Fruit fly (Drosophila melanogaster) whole organism, wandering third instar larva: ENCODE measurements around the gene CG31038.

Experiments
- Abd-B ChIP-seq: fragments of >200 bp; optimal IDR thresholded peaks from 2 replicates; lab custom pipeline; 2017; ENCODE audit warnings: missing biosample characterization, missing genetic modification characterization
- CG32264 ChIP-seq: fragments of 200-800 bp; sonication (Bioruptor generic); optimal IDR thresholded peaks from 2 replicates; lab custom pipeline; 2016; ENCODE audit warnings: missing biosample characterization, missing genetic modification characterization
- CG9705 ChIP-seq: fragments of 200-800 bp; sonication (Bioruptor generic); optimal IDR thresholded peaks from 2 replicates; lab custom pipeline; 2018; ENCODE audit warnings: missing biosample characterization, mild to moderate bottlenecking, missing genetic modification characterization
- CrebA ChIP-seq: fragments of 200-800 bp; sonication (Bioruptor generic); optimal IDR thresholded peaks from 2 replicates; lab custom pipeline; 2016; ENCODE audit warnings: missing biosample characterization, mild to moderate bottlenecking, missing genetic modification characterization, borderline replicate concordance
- Dfd ChIP-seq: fragments of >200 bp; optimal IDR thresholded peaks from 2 replicates; lab custom pipeline; 2017; ENCODE audit warnings: missing biosample characterization, missing genetic modification characterization
- Dif ChIP-seq: fragments of 200-275, 200-300 bp; sonication (Bioruptor generic); optimal IDR thresholded peaks from 2 replicates; lab custom pipeline; 2018; ENCODE audit warnings: missing biosample characterization, missing genetic modification characterization; ENCODE audit not compliant: partially characterized antibody
- GATAd ChIP-seq: sonication (Bioruptor generic); optimal IDR thresholded peaks from 2 replicates; lab custom pipeline; 2016; ENCODE audit warnings: missing biosample characterization, missing genetic modification characterization
- HLH106 ChIP-seq: fragments of 200-800 bp; optimal IDR thresholded peaks from 3 replicates; lab custom pipeline; 2019; ENCODE audit warnings: missing biosample characterization, mild to moderate bottlenecking, missing genetic modification characterization, moderate library complexity
- Hnf4 ChIP-seq: fragments of 200-800 bp; sonication (Bioruptor generic); optimal IDR thresholded peaks from 2 replicates; lab custom pipeline; 2016; ENCODE audit warnings: missing biosample characterization, mild to moderate bottlenecking, missing genetic modification characterization
- Hr78 ChIP-seq: fragments of >200 bp; optimal IDR thresholded peaks from 2 replicates; lab custom pipeline; 2017; ENCODE audit warnings: missing biosample characterization, missing genetic modification characterization
- Hr83 ChIP-seq: fragments of 200-300 bp; sonication (Bioruptor generic); optimal IDR thresholded peaks from 2 replicates; lab custom pipeline; 2016; ENCODE audit warnings: missing biosample characterization, mild to moderate bottlenecking, missing genetic modification characterization, moderate library complexity; ENCODE audit not compliant: poor library complexity, severe bottlenecking
- Jra ChIP-seq: sonication (Bioruptor generic); optimal IDR thresholded peaks from 2 replicates; lab custom pipeline; 2016; ENCODE audit warnings: missing biosample characterization, missing genetic modification characterization
- Mio ChIP-seq: sonication (Bioruptor generic); optimal IDR thresholded peaks from 2 replicates; lab custom pipeline; 2016; ENCODE audit warnings: missing biosample characterization, missing genetic modification characterization
- Myc ChIP-seq: fragments of >200 bp; optimal IDR thresholded peaks from 2 replicates; lab custom pipeline; 2017
- N ChIP-seq: fragments of >200 bp; optimal IDR thresholded peaks from 2 replicates; lab custom pipeline; 2018; ENCODE audit warnings: missing biosample characterization, missing external identifiers, missing genetic modification characterization
- OdsH ChIP-seq: fragments of 200-800 bp; sonication (Bioruptor generic); optimal IDR thresholded peaks from 2 replicates; lab custom pipeline; 2016; ENCODE audit warnings: missing biosample characterization, mild to moderate bottlenecking, missing genetic modification characterization
- Rel ChIP-seq, 2 experiments: fragments of 200-800 bp; sonication (Bioruptor generic) in 1 of 2; optimal IDR thresholded peaks; 2 replicates in 1 of 2; 3 replicates in 1 of 2; lab custom pipeline; 2016 to 2019; ENCODE audit warnings: mild to moderate bottlenecking in 2 of 2, missing biosample characterization in 2 of 2, missing genetic modification characterization in 2 of 2, moderate library complexity in 1 of 2
- Sp1 ChIP-seq: fragments of 200-800 bp; sonication (Bioruptor generic); optimal IDR thresholded peaks from 3 replicates; lab custom pipeline; 2019; ENCODE audit warnings: missing biosample characterization, mild to moderate bottlenecking, missing genetic modification characterization, moderate library complexity
- Vsx2 ChIP-seq: fragments of 200-300, 225-300 bp; sonication (Bioruptor generic); optimal IDR thresholded peaks from 2 replicates; lab custom pipeline; 2018; ENCODE audit warnings: missing biosample characterization, missing genetic modification characterization; ENCODE audit not compliant: partially characterized antibody
- br ChIP-seq: fragments of 200-800 bp; sonication (Bioruptor generic); optimal IDR thresholded peaks from 2 replicates; lab custom pipeline; 2016; ENCODE audit warnings: missing biosample characterization, missing genetic modification characterization
- brk ChIP-seq: fragments of 200-800 bp; sonication (Bioruptor generic); optimal IDR thresholded peaks from 2 replicates; lab custom pipeline; 2016; ENCODE audit warnings: missing biosample characterization, mild to moderate bottlenecking, missing genetic modification characterization
- dl ChIP-seq, 2 experiments: fragments of 175-275, 200-275 bp in 1 of 2; fragments of 200-275 bp in 1 of 2; sonication (Bioruptor generic); optimal IDR thresholded peaks; lab custom pipeline; 2018; ENCODE audit warnings: mild to moderate bottlenecking in 2 of 2, missing biosample characterization in 2 of 2, missing genetic modification characterization in 2 of 2, moderate library complexity in 2 of 2; ENCODE audit not compliant: partially characterized antibody in 2 of 2, insufficient read depth in 1 of 2
- dmrt93B ChIP-seq: fragments of 200-800 bp; sonication (Bioruptor generic); optimal IDR thresholded peaks from 2 replicates; lab custom pipeline; 2018; ENCODE audit warnings: missing biosample characterization, mild to moderate bottlenecking, missing genetic modification characterization
- dsf ChIP-seq: sonication (Bioruptor generic); optimal IDR thresholded peaks from 2 replicates; lab custom pipeline; 2016; ENCODE audit warnings: missing biosample characterization, missing genetic modification characterization, borderline replicate concordance
- ey ChIP-seq: fragments of 200-800 bp; sonication (Bioruptor generic); optimal IDR thresholded peaks from 2 replicates; lab custom pipeline; 2016; ENCODE audit warnings: missing biosample characterization, missing genetic modification characterization
- foxo ChIP-seq, 2 experiments: fragments of 200-800 bp; sonication (Bioruptor generic); optimal IDR thresholded peaks; 2 replicates in 1 of 2; 3 replicates in 1 of 2; lab custom pipeline; 2016 to 2017; ENCODE audit warnings: missing biosample characterization in 2 of 2, missing genetic modification characterization in 2 of 2
- fru ChIP-seq: fragments of 200-800 bp; sonication (Bioruptor generic); optimal IDR thresholded peaks from 3 replicates; lab custom pipeline; 2016; ENCODE audit warnings: missing biosample characterization, mild to moderate bottlenecking, missing genetic modification characterization
- h ChIP-seq: fragments of 200-800 bp; sonication (Bioruptor generic); optimal IDR thresholded peaks from 3 replicates; lab custom pipeline; 2016; ENCODE audit warnings: missing biosample characterization, mild to moderate bottlenecking, missing genetic modification characterization
- jim ChIP-seq: fragments of 175-275, 200-325 bp; sonication (Bioruptor generic); optimal IDR thresholded peaks from 2 replicates; lab custom pipeline; 2016; ENCODE audit warnings: missing biosample characterization, mild to moderate bottlenecking, missing genetic modification characterization
- lola ChIP-seq: fragments of >200 bp; optimal IDR thresholded peaks from 2 replicates; lab custom pipeline; 2017; ENCODE audit warnings: missing biosample characterization, missing genetic modification characterization
- pan ChIP-seq: fragments of >200 bp; optimal IDR thresholded peaks from 2 replicates; lab custom pipeline; 2017
- psq ChIP-seq: fragments of 200-800 bp; sonication (Bioruptor generic); optimal IDR thresholded peaks from 3 replicates; lab custom pipeline; 2017; ENCODE audit warnings: missing biosample characterization, mild to moderate bottlenecking, missing genetic modification characterization, moderate library complexity
- rgr ChIP-seq: fragments of 200-800 bp; sonication (Bioruptor generic); optimal IDR thresholded peaks from 3 replicates; lab custom pipeline; 2016; ENCODE audit warnings: missing biosample characterization, mild to moderate bottlenecking, missing genetic modification characterization
- sage ChIP-seq: fragments of 200-800 bp; sonication (Bioruptor generic); optimal IDR thresholded peaks from 2 replicates; lab custom pipeline; 2016; ENCODE audit warnings: missing biosample characterization, mild to moderate bottlenecking, missing genetic modification characterization
- sv ChIP-seq: fragments of 200-800 bp; sonication (Bioruptor generic); optimal IDR thresholded peaks from 3 replicates; lab custom pipeline; 2016; ENCODE audit warnings: missing biosample characterization, missing genetic modification characterization
- tai ChIP-seq: sonication (Bioruptor generic); optimal IDR thresholded peaks from 2 replicates; lab custom pipeline; 2016; ENCODE audit warnings: missing biosample characterization, missing genetic modification characterization
- usp ChIP-seq: fragments of >200 bp; optimal IDR thresholded peaks from 2 replicates; lab custom pipeline; 2017; ENCODE audit warnings: missing biosample characterization, missing genetic modification characterization
- woc ChIP-seq: sonication (Bioruptor generic); optimal IDR thresholded peaks from 2 replicates; lab custom pipeline; 2016; ENCODE audit warnings: missing biosample characterization, mild to moderate bottlenecking, missing genetic modification characterization

Gene CG31038

DNA sequence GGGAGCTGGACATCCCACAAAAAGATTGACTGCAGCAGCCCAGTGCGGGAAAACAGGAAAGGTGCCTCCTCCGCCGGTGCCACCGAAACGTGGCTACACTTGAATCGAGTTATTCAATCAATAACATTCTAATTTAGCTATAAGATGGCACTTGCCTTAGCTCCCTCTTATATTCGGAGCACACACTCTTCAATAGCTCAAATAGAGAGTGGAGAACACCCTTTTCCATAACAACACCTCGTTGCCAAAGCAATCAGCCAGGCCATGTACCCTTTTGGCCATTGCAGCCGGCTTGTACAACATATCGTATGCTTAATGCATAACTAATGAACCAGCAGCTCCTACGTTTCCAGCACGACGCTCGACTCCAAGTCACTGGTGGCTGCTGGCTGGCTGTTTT is 39.1 kb upstream of the CG31038 start:
- TF ChIP-seq Hr83 (no peak), Hnf4 (GFP tag; lab: Kevin White, UChicago) (no peak), pan (lab: Kevin White, UChicago) (no peak)
- TF ChIP-seq, all 38 proteins: peak for 0

DNA sequence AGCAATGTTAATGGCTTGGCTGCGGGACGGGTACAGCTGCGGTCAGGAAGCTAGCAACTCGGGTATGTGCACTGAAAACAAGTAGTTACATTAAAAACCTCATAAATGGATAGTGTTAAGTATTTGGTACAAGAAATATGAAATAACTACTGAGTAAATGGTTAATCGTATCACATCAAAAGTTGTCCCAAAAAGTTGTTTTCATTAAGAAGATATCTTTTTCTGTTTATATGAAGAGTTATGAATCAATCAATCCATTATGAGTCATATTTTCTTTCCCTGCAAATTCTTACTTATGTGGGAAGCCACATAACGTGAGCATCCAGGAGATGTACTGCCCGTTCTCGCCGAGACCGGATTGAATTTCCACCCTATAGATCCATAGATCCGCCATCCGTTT is 38.1 kb upstream of the CG31038 start:
- TF ChIP-seq Hr83, result no peak
- TF ChIP-seq CG9705, result no peak
- TF ChIP-seq usp, result no peak

DNA sequence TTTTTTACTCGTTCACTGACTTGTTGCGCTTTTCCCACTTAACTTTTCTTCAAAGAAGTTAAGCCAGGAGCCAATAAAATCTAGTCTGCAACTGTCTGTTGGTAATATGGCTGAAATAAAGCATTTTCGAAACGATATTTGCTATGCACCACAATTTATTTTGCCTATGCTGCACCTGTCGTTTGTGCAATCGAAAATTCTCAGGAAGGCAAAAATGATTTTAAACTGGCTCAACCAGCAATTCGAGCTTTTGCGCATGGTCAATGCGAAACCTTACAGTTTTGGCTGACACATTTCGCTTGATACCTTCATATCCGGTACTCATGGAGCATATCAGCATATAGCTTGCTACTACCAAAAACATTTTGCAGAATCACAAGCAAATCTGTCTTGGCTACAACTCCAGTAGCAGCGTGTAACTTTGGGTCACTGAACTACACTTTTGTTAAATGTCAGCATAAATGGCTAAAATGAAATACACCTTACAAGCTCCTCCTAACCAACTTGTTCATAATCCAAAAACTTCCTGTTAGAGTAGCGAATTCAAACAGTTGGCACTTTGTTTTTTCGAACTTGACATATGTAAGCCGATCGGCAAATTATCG is 37.0 kb upstream of the CG31038 start:
- TF ChIP-seq Vsx2, result no peak
- no peak for TF ChIP-seq lola
- no peak for TF ChIP-seq usp
- no peak for TF ChIP-seq N (GFP tag; lab: Kevin White, UChicago)
- no peak for TF ChIP-seq brk
- TF ChIP-seq rgr, result no peak
- TF ChIP-seq Sp1 (GFP tag; lab: Kevin White, UChicago), result no peak
- TF ChIP-seq Abd-B (GFP tag; lab: Kevin White, UChicago), result no peak
- TF ChIP-seq psq (GFP tag; lab: Kevin White, UChicago), result no peak

DNA sequence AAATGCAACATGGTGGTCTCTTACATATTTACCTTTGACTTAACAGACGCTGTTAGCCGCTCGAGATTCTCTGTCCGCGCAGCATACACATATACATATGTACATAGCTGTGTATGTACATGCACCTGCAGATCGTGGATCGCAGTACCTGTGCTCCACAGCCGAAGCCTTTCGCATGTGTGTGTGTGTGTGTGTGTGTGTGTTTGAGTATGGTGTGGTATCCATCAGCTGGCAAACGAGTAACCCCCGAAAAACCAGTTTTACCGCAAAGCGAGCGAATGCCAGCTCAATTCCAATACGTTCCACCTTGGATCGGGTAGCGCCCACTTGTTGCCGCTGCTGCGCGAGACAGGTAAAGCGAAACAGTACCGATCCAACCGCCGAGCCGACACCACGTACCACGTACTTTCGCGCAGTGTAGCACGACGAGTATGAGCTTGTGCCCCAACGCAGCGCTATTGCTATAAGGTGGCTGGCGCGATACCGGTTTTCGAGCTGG is 35.5 kb upstream of the CG31038 start, which contains the start of gene Cad99C:
TSS of gene Cad99C (plus strand) at position 365 of the 499 bp plus-strand sequence.
- TF ChIP-seq CrebA (GFP tag; lab: Kevin White, UChicago) (no peak), psq (GFP tag; lab: Kevin White, UChicago) (no peak), Hr78 (GFP tag; lab: Kevin White, UChicago) (no peak), Mio (GFP tag; lab: Kevin White, UChicago) (no peak), Sp1 (GFP tag; lab: Kevin White, UChicago) (no peak), Jra (GFP tag; lab: Kevin White, UChicago) (peak; percentile 20), Dfd (GFP tag; lab: Kevin White, UChicago) (no peak), GATAd (GFP tag; lab: Kevin White, UChicago) (no peak), tai (GFP tag; lab: Kevin White, UChicago) (no peak), usp (no peak), jim (no peak), Hr83 (peak; percentile 45), rgr (no peak), Myc (lab: Kevin White, UChicago) (no peak), dl (GFP tag; optimal IDR thresholded peaks at IDR 0.05; lab: Kevin White, UChicago; ENCODE audit: insufficient read depth in 1 of 2, partially characterized antibody in 2 of 2) (peak; percentile 44 to 61), woc (GFP tag; lab: Kevin White, UChicago) (no peak), N (GFP tag; lab: Kevin White, UChicago) (no peak), HLH106 (no peak), lola (no peak), br (GFP tag; lab: Kevin White, UChicago) (peak; percentile 34), fru (GFP tag; lab: Kevin White, UChicago) (peak; percentile 44), brk (peak; percentile 50), Dif (peak; percentile 77), CG32264 (GFP tag; lab: Kevin White, UChicago) (no peak), OdsH (GFP tag; lab: Kevin White, UChicago) (peak; percentile 25), Abd-B (GFP tag; lab: Kevin White, UChicago) (no peak), sage (GFP tag; lab: Kevin White, UChicago) (no peak), Hnf4 (GFP tag; lab: Kevin White, UChicago) (no peak), pan (lab: Kevin White, UChicago) (no peak), Vsx2 (peak; percentile 90), CG9705 (no peak), Rel (GFP tag; optimal IDR thresholded peaks at IDR 0.05; lab: Kevin White, UChicago) (no peak), Rel (tag; optimal IDR thresholded peaks at IDR 0.05; lab: Kevin White, UChicago) (peak; percentile 37), dsf (no peak), h (GFP tag; lab: Kevin White, UChicago) (peak; percentile 46), dmrt93B (GFP tag; lab: Kevin White, UChicago) (no peak), sv (no peak), foxo (GFP tag; optimal IDR thresholded peaks at IDR 0.05; lab: Kevin White, UChicago) (no peak), ey (GFP tag; lab: Kevin White, UChicago) (no peak)
